Fruit fly (Drosophila melanogaster): Measurements from ENCODE around the gene CG34375.

Gene CG34375

DNA sequence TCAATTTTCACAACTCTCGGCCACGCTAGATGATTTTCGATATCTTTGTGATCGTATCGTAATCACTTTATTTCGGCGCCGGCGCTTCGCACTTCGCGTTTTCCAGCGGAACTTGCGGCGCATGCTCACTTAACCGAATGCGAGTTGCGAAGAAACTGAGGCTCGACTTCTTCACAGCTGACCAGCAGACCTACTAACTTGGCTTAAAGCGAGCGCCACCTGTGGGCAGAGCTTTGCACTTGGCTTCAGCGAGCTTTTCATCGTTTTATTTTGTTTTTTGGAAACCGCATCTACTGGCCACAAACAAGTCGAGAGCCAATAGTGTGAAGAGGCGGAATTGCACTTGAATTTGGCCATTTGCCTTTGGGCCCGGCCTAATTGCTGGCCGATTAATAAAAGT, at the start of gene CG34375:
Gene CG34375, minus strand, starts transcription at position 157 of the 400 bp plus-strand sequence.
- no peak for TF ChIP-seq Abd-B (GFP tag; optimal IDR thresholded peaks at IDR 0.05)
- TF ChIP-seq CG34422 (GFP tag; IDR thresholded peaks at IDR 0.05), result 0 out of 3 replicates have a peak, but pooled peaks have one; percentile 46
- peak in 1 of 2 experiments; percentile 17 for TF ChIP-seq Eip74EF (GFP tag; optimal IDR thresholded peaks at IDR 0.05)
- peak; percentile 25; the same call in 1 of the 2 replicates for TF ChIP-seq vvl (GFP tag; IDR thresholded peaks at IDR 0.05)
- TF ChIP-seq ac (GFP tag; optimal IDR thresholded peaks at IDR 0.05), result no peak
- no peak for TF ChIP-seq pros (GFP tag; optimal IDR thresholded peaks at IDR 0.05)
- peak; percentile 28 for TF ChIP-seq Jarid2 (GFP tag; optimal IDR thresholded peaks at IDR 0.05)
- no peak for TF ChIP-seq CG43689 (GFP tag; IDR thresholded peaks at IDR 0.05)
- TF ChIP-seq CG1647 (GFP tag; optimal IDR thresholded peaks at IDR 0.05), result no peak
- TF ChIP-seq sob (GFP tag; IDR thresholded peaks at IDR 0.05), result 0 out of 2 replicates have a peak, but pooled peaks have one; percentile 5
- no peak for TF ChIP-seq Asciz (GFP tag; optimal IDR thresholded peaks at IDR 0.05)
- TF ChIP-seq Ets97D (GFP tag; optimal IDR thresholded peaks at IDR 0.05), result no peak
- TF ChIP-seq Mes4 (GFP tag; optimal IDR thresholded peaks at IDR 0.05), result no peak
- no peak for TF ChIP-seq psq (GFP tag; optimal IDR thresholded peaks at IDR 0.05)
- TF ChIP-seq sd (tag; optimal IDR thresholded peaks at IDR 0.05), result no peak
- peak; percentile 89 for TF ChIP-seq CTCF (GFP tag; optimal IDR thresholded peaks at IDR 0.05)
- peak; percentile 61; the same call in 1 of the 4 replicates for TF ChIP-seq chinmo (GFP tag; IDR thresholded peaks at IDR 0.05; ENCODE audit: partially characterized antibody)
- TF ChIP-seq Dip2 (GFP tag; IDR thresholded peaks at IDR 0.05), result no peak
- TF ChIP-seq grn (GFP tag; optimal IDR thresholded peaks at IDR 0.05), result peak; percentile 21
- TF ChIP-seq fd3F (GFP tag; optimal IDR thresholded peaks at IDR 0.05), result no peak
- peak; percentile 48 for TF ChIP-seq Myb (GFP tag; optimal IDR thresholded peaks at IDR 0.05)
- peak; percentile 4 for TF ChIP-seq CG17359 (tag; optimal IDR thresholded peaks at IDR 0.05)
- TF ChIP-seq Awh (GFP tag; IDR thresholded peaks at IDR 0.05), result 0 out of 2 replicates have a peak, but pooled peaks have one; percentile 14
- no peak for TF ChIP-seq tna (GFP tag; IDR thresholded peaks at IDR 0.05; ENCODE audit: partially characterized antibody)
- TF ChIP-seq CG7928 (GFP tag; optimal IDR thresholded peaks at IDR 0.05), result no peak
- TF ChIP-seq D (optimal IDR thresholded peaks at IDR 0.05), result no peak
- no peak for TF ChIP-seq D (GFP tag; optimal IDR thresholded peaks at IDR 0.05)
- TF ChIP-seq CG18262 (tag; optimal IDR thresholded peaks at IDR 0.05), result no peak
- TF ChIP-seq oc (tag; optimal IDR thresholded peaks at IDR 0.05), result peak; percentile 19
- TF ChIP-seq Doc2 (GFP tag; IDR thresholded peaks at IDR 0.05), result no peak
- TF ChIP-seq Hey (tag; optimal IDR thresholded peaks at IDR 0.05), result no peak
- TF ChIP-seq CG11456 (GFP tag; IDR thresholded peaks at IDR 0.05), result peak; percentile 19; the same call in 1 of the 3 replicates
- TF ChIP-seq sens (GFP tag), result peak; percentile 12
- 0 out of 2 replicates have a peak, but pooled peaks have one; percentile 10 for TF ChIP-seq Bgb (GFP tag; IDR thresholded peaks at IDR 0.05; ENCODE audit: partially characterized antibody)
- peak; percentile 79 for TF ChIP-seq Med (GFP tag)
- 0 out of 3 replicates have a peak, but pooled peaks have one; percentile 35 for TF ChIP-seq ci (GFP tag; IDR thresholded peaks at IDR 0.05)
- TF ChIP-seq crp (GFP tag; optimal IDR thresholded peaks at IDR 0.05), result peak in 1 of 2 experiments; percentile 57
- TF ChIP-seq amos (GFP tag; IDR thresholded peaks at IDR 0.05; ENCODE audit: partially characterized antibody), result no peak
- 0 out of 2 replicates have a peak, but pooled peaks have one; percentile 12 for TF ChIP-seq Drgx (GFP tag; IDR thresholded peaks at IDR 0.05)
- no peak for TF ChIP-seq CG10543 (GFP tag; optimal IDR thresholded peaks at IDR 0.05)
- TF ChIP-seq ftz-f1 (GFP tag; optimal IDR thresholded peaks at IDR 0.05), result peak; percentile 17
- TF ChIP-seq hth (optimal IDR thresholded peaks at IDR 0.05), result no peak

DNA sequence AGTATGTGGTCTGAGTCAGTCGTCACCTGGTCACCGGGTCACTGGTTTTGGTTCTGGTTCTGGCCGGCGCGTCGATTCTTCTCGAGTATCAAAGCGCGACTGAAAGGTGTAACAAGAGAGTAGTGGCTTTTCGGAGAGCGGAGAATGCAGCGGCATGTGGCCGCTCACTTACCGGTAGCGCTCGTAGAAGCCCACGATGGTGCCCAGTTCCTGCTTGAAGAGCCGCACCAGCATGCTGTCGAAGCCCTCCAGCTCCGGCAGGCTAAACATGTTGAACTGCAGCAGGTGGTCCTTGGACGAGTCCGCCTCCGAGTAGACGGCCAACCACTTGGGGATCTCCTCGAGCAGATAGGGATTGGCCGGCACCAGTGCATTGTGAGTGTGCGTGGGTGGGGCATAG, 48.5 kb upstream of the CG34375 start, which contains the start of gene Ctns:
Gene Ctns, minus strand, starts transcription at position 101 of the 400 bp plus-strand sequence.
- peak; percentile 15; the same call in 1 of the 2 replicates for TF ChIP-seq lmd (GFP tag; IDR thresholded peaks at IDR 0.05)
- no peak for TF ChIP-seq tll (GFP tag; optimal IDR thresholded peaks at IDR 0.05)
- no peak for TF ChIP-seq Vsx1 (GFP tag; optimal IDR thresholded peaks at IDR 0.05)
